Worm (Caenorhabditis elegans) whole organism, L4/young adult: ENCODE measurements around the gene F56D6.6.

Source experiments
- W03F9.2 ChIP-seq: fragments of 150-350 bp; optimal IDR thresholded peaks from 2 replicates; lab custom pipeline; 2014; ENCODE audit warnings: missing biosample characterization, missing genetic modification characterization
- dao-5 ChIP-seq: sonication (generic microtip); optimal IDR thresholded peaks from 2 replicates; lab custom pipeline; 2016; ENCODE audit warnings: missing genotype, missing genetic modification characterization, moderate library complexity, missing compliant biosample characterization
- him-1 ChIP-seq: sonication (generic microtip); optimal IDR thresholded peaks from 2 replicates; lab custom pipeline; 2016; ENCODE audit warnings: missing genotype, missing genetic modification reagents, missing genetic modification characterization, missing compliant biosample characterization

- TF ChIP-seq W03F9.2 (tag; lab: Kevin White, UChicago) = no peak
- no peak for TF ChIP-seq him-1 (tag; lab: Kevin White, UChicago)
- TF ChIP-seq dao-5 = no peak
These were observed 11.4 kb downstream of the F56D6.6 start, which contains the start of gene F56D6.19 for ce11 chrIV:3914462-3914861.
